Fruit fly (Drosophila melanogaster): ENCODE results near the gene JMJD5.

dm6 chr3L:801860-802462, 39.2 kb downstream of the JMJD5 start:
- TF ChIP-seq Clk (GFP tag; optimal IDR thresholded peaks at IDR 0.05) (no peak), kay (GFP tag; ENCODE audit: borderline replicate concordance) (no peak), CG7045 (GFP tag; optimal IDR thresholded peaks at IDR 0.05) (no peak), CG5204 (GFP tag; optimal IDR thresholded peaks at IDR 0.05) (no peak), cnc (optimal IDR thresholded peaks at IDR 0.05) (no peak), CG7101 (tag; optimal IDR thresholded peaks at IDR 0.05) (no peak), toe (GFP tag; optimal IDR thresholded peaks at IDR 0.05) (no peak), Hr96 (GFP tag; optimal IDR thresholded peaks at IDR 0.05) (no peak), CG12768 (GFP tag; optimal IDR thresholded peaks at IDR 0.05) (no peak), bab1 (GFP tag; optimal IDR thresholded peaks at IDR 0.05) (no peak)

All from whole organism, adult.